Worm (Caenorhabditis elegans) whole organism, L1 larva: ENCODE measurements around the gene cct-6.

ENCODE experiments used
- C16A3.4 ChIP-seq: fragments of 150-350 bp; optimal IDR thresholded peaks from 2 replicates; lab custom pipeline; 2014; ENCODE audit warnings: missing biosample characterization, missing genetic modification characterization
- Y116A8C.19 ChIP-seq: sonication (generic microtip); optimal IDR thresholded peaks from 2 replicates; lab custom pipeline; 2016; ENCODE audit warnings: missing compliant biosample characterization, missing genetic modification characterization, borderline replicate concordance
- aha-1 ChIP-seq: fragments of 150-350 bp; optimal IDR thresholded peaks from 2 replicates; lab custom pipeline; 2014; ENCODE audit warnings: missing biosample characterization, missing genetic modification characterization
- alr-1 ChIP-seq: fragments of 200-800 bp; sonication (Bioruptor generic); optimal IDR thresholded peaks from 2 replicates; lab custom pipeline; 2018; ENCODE audit warnings: borderline replicate concordance, mild to moderate bottlenecking, missing genetic modification characterization, missing compliant biosample characterization
- ama-1 ChIP-seq: fragments of 150-350 bp; optimal IDR thresholded peaks from 2 replicates; lab custom pipeline; 2014
- blmp-1 ChIP-seq: fragments of 150-350 bp; optimal IDR thresholded peaks from 2 replicates; lab custom pipeline; 2014; ENCODE audit warnings: missing biosample characterization, missing genetic modification characterization
- ceh-63 ChIP-seq: fragments of 200-800 bp; sonication (Bioruptor generic); optimal IDR thresholded peaks from 2 replicates; lab custom pipeline; 2018; ENCODE audit warnings: mild to moderate bottlenecking, missing genetic modification characterization, missing compliant biosample characterization
- ceh-8 ChIP-seq: fragments of 200-800 bp; sonication (Bioruptor generic); optimal IDR thresholded peaks from 2 replicates; lab custom pipeline; 2018; ENCODE audit warnings: mild to moderate bottlenecking, missing genetic modification characterization, moderate library complexity, missing compliant biosample characterization
- ceh-88 ChIP-seq: fragments of 200-800 bp; sonication (Bioruptor generic); IDR thresholded peaks from 2 replicates; pipeline ENCODE4 v1.3.6; 2022; ENCODE audit warnings: missing genetic modification characterization, missing compliant biosample characterization
- dpl-1 ChIP-seq, 3 experiments: fragments of 150-350 bp in 2 of 3; sonication (generic microtip) in 1 of 3; optimal IDR thresholded peaks; 2 replicates each; lab custom pipeline; 2014 to 2017; ENCODE audit warnings: missing biosample characterization in 3 of 3, missing genetic modification characterization in 3 of 3, missing genetic modification reagents in 3 of 3
- dsc-1 ChIP-seq: sonication (generic microtip); optimal IDR thresholded peaks from 2 replicates; lab custom pipeline; 2016; ENCODE audit warnings: mild to moderate bottlenecking, missing genetic modification characterization, missing compliant biosample characterization
- efl-1 ChIP-seq, 4 experiments: fragments of 150-350 bp; optimal IDR thresholded peaks in 3 of 4; peaks in 1 of 4; 1 replicate in 1 of 4; 2 replicates in 3 of 4; lab custom pipeline; 2014; ENCODE audit warnings: missing biosample characterization in 2 of 4, missing genetic modification characterization in 2 of 4, missing genetic modification reagents in 2 of 4
- egl-13 ChIP-seq: sonication (generic microtip); optimal IDR thresholded peaks from 2 replicates; lab custom pipeline; 2016; ENCODE audit warnings: missing genotype, missing genetic modification reagents, missing genetic modification characterization, missing compliant biosample characterization
- elt-2 ChIP-seq: sonication (generic microtip); optimal IDR thresholded peaks from 2 replicates; lab custom pipeline; 2016; ENCODE audit warnings: missing genetic modification characterization, mild to moderate bottlenecking, inconsistent platforms, missing compliant biosample characterization, missing genetic modification reagents
- fkh-4 ChIP-seq: sonication (generic microtip); optimal IDR thresholded peaks from 2 replicates; lab custom pipeline; 2016; ENCODE audit warnings: missing compliant biosample characterization, missing genetic modification characterization, borderline replicate concordance
- fkh-8 ChIP-seq: sonication (generic microtip); optimal IDR thresholded peaks from 2 replicates; lab custom pipeline; 2016; ENCODE audit warnings: mild to moderate bottlenecking, missing genetic modification characterization, missing compliant biosample characterization
- hpl-2 ChIP-seq: fragments of 150-350 bp; optimal IDR thresholded peaks from 2 replicates; lab custom pipeline; 2014; ENCODE audit warnings: missing biosample characterization, missing genetic modification reagents, missing genetic modification characterization
- irx-1 ChIP-seq: sonication (generic microtip); optimal IDR thresholded peaks from 2 replicates; lab custom pipeline; 2016; ENCODE audit warnings: missing genetic modification characterization, missing compliant biosample characterization
- jun-1 ChIP-seq: fragments of 150-350 bp; optimal IDR thresholded peaks from 2 replicates; lab custom pipeline; 2014; ENCODE audit warnings: missing biosample characterization, missing genetic modification reagents, missing genetic modification characterization
- lin-13 ChIP-seq: fragments of 150-350 bp; optimal IDR thresholded peaks from 2 replicates; lab custom pipeline; 2014; ENCODE audit warnings: missing biosample characterization, missing genetic modification reagents, missing genetic modification characterization
- lin-14 ChIP-seq: fragments of 200-800 bp; sonication (Bioruptor generic); optimal IDR thresholded peaks from 2 replicates; lab custom pipeline; 2018; ENCODE audit warnings: mild to moderate bottlenecking, missing genetic modification characterization, moderate library complexity, missing compliant biosample characterization
- lin-35 ChIP-seq, 2 experiments: fragments of 150-350 bp; optimal IDR thresholded peaks; 2 replicates each; lab custom pipeline; 2014; ENCODE audit warnings: missing biosample characterization in 2 of 2, missing genetic modification characterization in 2 of 2, missing genetic modification reagents in 2 of 2
- lsy-2 ChIP-seq, 2 experiments: fragments of 150-350 bp; optimal IDR thresholded peaks; 2 replicates each; lab custom pipeline; 2014; ENCODE audit warnings: missing biosample characterization in 2 of 2, missing genetic modification characterization in 2 of 2
- mdl-1 ChIP-seq, 2 experiments: fragments of 150-350 bp; optimal IDR thresholded peaks; 2 replicates each; lab custom pipeline; 2014 to 2017; ENCODE audit warnings: missing biosample characterization in 2 of 2, missing genetic modification characterization in 2 of 2, inconsistent platforms in 1 of 2
- mep-1 ChIP-seq: fragments of 150-350 bp; optimal IDR thresholded peaks from 2 replicates; lab custom pipeline; 2014; ENCODE audit warnings: missing biosample characterization, missing genetic modification characterization
- nhr-28 ChIP-seq: fragments of 150-350 bp; optimal IDR thresholded peaks from 2 replicates; lab custom pipeline; 2014; ENCODE audit warnings: missing biosample characterization, missing genetic modification characterization
- nhr-47 ChIP-seq: sonication (generic microtip); optimal IDR thresholded peaks from 2 replicates; lab custom pipeline; 2016; ENCODE audit warnings: mild to moderate bottlenecking, missing genetic modification characterization, moderate library complexity, missing compliant biosample characterization
- nhr-71 ChIP-seq: sonication (generic microtip); optimal IDR thresholded peaks from 2 replicates; lab custom pipeline; 2016; ENCODE audit warnings: mild to moderate bottlenecking, missing genetic modification characterization, moderate library complexity, missing compliant biosample characterization
- nhr-77 ChIP-seq: fragments of 150-350 bp; optimal IDR thresholded peaks from 2 replicates; lab custom pipeline; 2014; ENCODE audit warnings: missing biosample characterization, missing genetic modification characterization
- nhr-84 ChIP-seq: sonication (generic microtip); optimal IDR thresholded peaks from 2 replicates; lab custom pipeline; 2017; ENCODE audit warnings: missing biosample characterization, missing genetic modification characterization
- nhr-90 ChIP-seq: sonication (generic microtip); optimal IDR thresholded peaks from 2 replicates; lab custom pipeline; 2016; ENCODE audit warnings: mild to moderate bottlenecking, missing genetic modification characterization, missing compliant biosample characterization; ENCODE audit not compliant: poor library complexity
- pag-3 ChIP-seq: sonication (generic microtip); optimal IDR thresholded peaks from 2 replicates; lab custom pipeline; 2017; ENCODE audit warnings: missing genetic modification characterization, mild to moderate bottlenecking, missing compliant biosample characterization, antibody characterized with exemption, borderline replicate concordance; ENCODE audit not compliant: insufficient read depth
- pax-3 ChIP-seq: fragments of 200-800 bp; sonication (Bioruptor generic); optimal IDR thresholded peaks from 2 replicates; lab custom pipeline; 2018; ENCODE audit warnings: mild to moderate bottlenecking, missing genetic modification characterization, moderate library complexity, missing compliant biosample characterization
- pqm-1 ChIP-seq: sonication (generic microtip); optimal IDR thresholded peaks from 3 replicates; lab custom pipeline; 2017; ENCODE audit warnings: missing biosample characterization, missing genetic modification characterization
- rnt-1 ChIP-seq: sonication (generic microtip); optimal IDR thresholded peaks from 2 replicates; lab custom pipeline; 2016; ENCODE audit warnings: mild to moderate bottlenecking, missing genetic modification characterization, moderate library complexity, missing compliant biosample characterization
- skn-1 ChIP-seq: fragments of 150-350 bp; optimal IDR thresholded peaks from 2 replicates; lab custom pipeline; 2014; ENCODE audit warnings: missing biosample characterization, missing genetic modification characterization
- unc-130 ChIP-seq: fragments of 150-350 bp; optimal IDR thresholded peaks from 2 replicates; lab custom pipeline; 2017; ENCODE audit warnings: missing biosample characterization, missing genetic modification characterization, inconsistent platforms
- unc-30 ChIP-seq: sonication (generic microtip); optimal IDR thresholded peaks from 2 replicates; lab custom pipeline; 2017; ENCODE audit warnings: missing biosample characterization, missing genetic modification characterization
- unc-62 ChIP-seq: fragments of 150-350 bp; optimal IDR thresholded peaks from 2 replicates; lab custom pipeline; 2014; ENCODE audit warnings: missing biosample characterization, missing genetic modification reagents, missing genetic modification characterization
- unc-86 ChIP-seq: sonication (generic microtip); optimal IDR thresholded peaks from 2 replicates; lab custom pipeline; 2016; ENCODE audit warnings: missing genetic modification characterization, missing compliant biosample characterization
- ztf-11 ChIP-seq, 2 experiments: sonication (generic microtip); optimal IDR thresholded peaks; 2 replicates each; lab custom pipeline; 2016 to 2017; ENCODE audit warnings: missing genetic modification characterization in 2 of 2, missing biosample characterization in 1 of 2, missing compliant biosample characterization in 1 of 2
- ztf-4 ChIP-seq: fragments of 150-350 bp; optimal IDR thresholded peaks from 2 replicates; lab custom pipeline; 2014; ENCODE audit warnings: missing biosample characterization, missing genetic modification characterization

The cct-6 gene

DNA sequence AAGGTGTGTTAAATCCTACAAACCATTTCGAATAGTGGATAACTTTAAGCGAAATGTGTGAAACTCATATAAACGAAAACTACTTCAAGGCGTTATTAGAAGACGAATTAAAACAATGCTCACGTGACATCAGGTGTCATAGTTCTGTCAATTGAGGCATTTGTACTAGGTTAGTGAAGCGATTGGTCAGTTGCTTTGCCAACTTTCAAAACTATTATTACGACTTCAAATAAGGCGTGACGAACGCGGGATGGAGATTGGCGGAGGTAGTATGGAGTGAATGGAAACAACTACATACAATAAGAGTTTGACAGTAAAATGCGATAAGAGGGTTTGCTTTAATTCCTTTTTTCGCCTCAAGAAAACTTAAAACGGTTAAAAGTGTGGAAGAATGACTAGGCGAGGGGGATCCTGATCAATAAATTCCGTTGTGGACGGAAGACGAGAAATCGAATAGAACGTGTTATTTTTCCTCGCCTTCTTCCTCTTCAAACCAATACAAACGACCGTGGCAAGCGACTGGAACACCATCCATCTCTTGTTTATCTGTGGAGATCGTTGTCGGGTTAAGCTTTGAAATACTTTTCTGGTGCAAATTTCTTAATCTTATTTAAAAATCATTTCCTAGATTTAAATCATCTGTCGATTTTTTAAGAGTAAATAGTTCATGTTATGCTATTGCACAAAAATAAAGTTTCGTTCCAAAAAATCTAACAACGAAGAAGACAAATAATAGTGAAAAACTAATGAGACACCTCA is 14.5 kb downstream of the cct-6 start:
- TF ChIP-seq nhr-77: no peak
- no peak for TF ChIP-seq irx-1 (tag; lab: Kevin White, UChicago)
- no peak for TF ChIP-seq ztf-4 (tag; lab: Kevin White, UChicago)
- TF ChIP-seq lin-35 (GFP tag; optimal IDR thresholded peaks at IDR 0.05; lab: Kevin White, UChicago): peak in 1 of 2 experiments; percentile 40
- no peak for TF ChIP-seq efl-1 (optimal IDR thresholded peaks at IDR 0.05; lab: Kevin White, UChicago)
- peak in 1 of 2 experiments; percentile 89 for TF ChIP-seq efl-1 (GFP tag; optimal IDR thresholded peaks at IDR 0.05 in 1 of 2; lab: Kevin White, UChicago)

DNA sequence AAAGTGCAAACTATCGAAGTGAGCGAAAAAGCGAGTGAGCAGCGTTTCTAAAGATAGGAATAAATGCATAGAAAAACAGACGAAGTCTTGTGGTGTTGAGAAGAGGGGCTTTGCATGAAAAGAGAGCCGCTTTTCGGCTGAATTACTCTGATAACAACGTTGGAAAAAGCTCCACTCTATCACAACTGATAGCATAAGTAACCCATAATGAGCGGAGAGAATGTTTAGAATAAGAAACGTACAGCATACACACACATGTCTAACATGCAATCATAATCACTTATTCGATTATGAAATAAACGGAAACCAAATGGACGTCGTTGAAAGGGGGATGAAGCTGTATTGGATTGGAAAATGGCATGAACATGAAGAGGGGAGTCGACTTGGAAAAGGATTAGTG is 15.2 kb downstream of the cct-6 start:
- TF ChIP-seq elt-2 (tag; lab: Kevin White, UChicago): peak; percentile 11
- no peak for TF ChIP-seq C16A3.4 (tag; lab: Kevin White, UChicago)
- no peak for TF ChIP-seq ceh-8
- TF ChIP-seq pqm-1 (tag; lab: Kevin White, UChicago): peak; percentile 72
- TF ChIP-seq dsc-1 (tag; lab: Kevin White, UChicago): no peak
- TF ChIP-seq nhr-84 (tag; lab: Kevin White, UChicago): no peak
- peak; percentile 20 for TF ChIP-seq pax-3 (tag; lab: Kevin White, UChicago)
- peak; percentile 6 for TF ChIP-seq nhr-71 (tag; lab: Kevin White, UChicago)
- peak; percentile 16 for TF ChIP-seq fkh-8 (tag; lab: Kevin White, UChicago)
- no peak for TF ChIP-seq unc-62 (GFP tag; lab: Kevin White, UChicago)
- peak; percentile 11 for TF ChIP-seq egl-13 (tag; lab: Kevin White, UChicago)
- no peak for TF ChIP-seq rnt-1 (tag; lab: Kevin White, UChicago)
- TF ChIP-seq lsy-2 (tag; optimal IDR thresholded peaks at IDR 0.05; lab: Kevin White, UChicago): peak in 1 of 2 experiments; percentile 11
- TF ChIP-seq nhr-47: peak; percentile 23
- peak; percentile 16 for TF ChIP-seq jun-1
- TF ChIP-seq alr-1 (tag; lab: Kevin White, UChicago): no peak
- TF ChIP-seq lin-35 (GFP tag; optimal IDR thresholded peaks at IDR 0.05; lab: Kevin White, UChicago): no peak
- no peak for TF ChIP-seq ceh-88 (GFP tag; lab: Robert Waterston, UW)
- TF ChIP-seq nhr-90 (tag; lab: Kevin White, UChicago): no peak
- no peak for TF ChIP-seq skn-1 (tag; lab: Kevin White, UChicago)
- peak; percentile 7 for TF ChIP-seq lin-14 (GFP tag; lab: Kevin White, UChicago)
- peak in 1 of 3 experiments; percentile 3 for TF ChIP-seq dpl-1 (GFP tag; optimal IDR thresholded peaks at IDR 0.05; lab: Kevin White, UChicago)
- TF ChIP-seq ama-1 (lab: Kevin White, UChicago): peak; percentile 13

- no peak for TF ChIP-seq aha-1 (tag; lab: Kevin White, UChicago)
- TF ChIP-seq unc-30 (tag; lab: Kevin White, UChicago): no peak
- TF ChIP-seq blmp-1: peak; percentile 57
- TF ChIP-seq lin-14 (GFP tag; lab: Kevin White, UChicago): peak; percentile 9
- peak; percentile 57 for TF ChIP-seq dsc-1 (tag; lab: Kevin White, UChicago)
Observed at ce11 chrIII:5839598-5839997, 15.9 kb downstream of the cct-6 start.

DNA sequence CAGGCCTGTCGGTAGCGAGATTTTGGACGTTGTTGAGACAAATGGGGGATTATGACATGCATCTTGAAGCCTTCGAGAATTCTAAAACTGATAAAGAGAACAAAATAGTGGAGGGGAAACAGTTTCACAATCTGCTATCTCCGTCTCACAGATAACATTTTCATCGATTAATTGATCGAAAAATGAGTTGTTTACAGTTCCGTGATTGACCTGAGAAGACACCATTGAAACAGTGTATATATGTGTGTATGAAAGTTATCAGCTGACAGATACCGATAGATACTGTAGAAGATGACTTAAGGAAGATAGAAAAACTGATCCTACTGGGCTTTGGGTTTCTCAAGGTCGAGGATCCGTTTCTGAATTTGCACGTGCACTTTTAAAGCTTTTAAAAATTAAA is 16.3 kb downstream of the cct-6 start:
- TF ChIP-seq egl-13 (tag; lab: Kevin White, UChicago): no peak
- peak; percentile 24 for TF ChIP-seq hpl-2 (GFP tag; lab: Kevin White, UChicago)
- peak; percentile 21 to 49 for TF ChIP-seq lsy-2 (tag; optimal IDR thresholded peaks at IDR 0.05; lab: Kevin White, UChicago)
- TF ChIP-seq nhr-71 (tag; lab: Kevin White, UChicago): peak; percentile 59
- no peak for TF ChIP-seq ztf-11 (tag; optimal IDR thresholded peaks at IDR 0.05; lab: Kevin White, UChicago)
- TF ChIP-seq pag-3: no peak
- TF ChIP-seq rnt-1 (tag; lab: Kevin White, UChicago): no peak
- TF ChIP-seq Y116A8C.19: no peak
- no peak for TF ChIP-seq unc-62 (GFP tag; lab: Kevin White, UChicago)
- peak in 1 of 2 experiments; percentile 41 for TF ChIP-seq lin-35 (GFP tag; optimal IDR thresholded peaks at IDR 0.05; lab: Kevin White, UChicago)
- TF ChIP-seq dpl-1 (GFP tag; optimal IDR thresholded peaks at IDR 0.05; lab: Kevin White, UChicago): peak in 1 of 3 experiments; percentile 7
- TF ChIP-seq ceh-88 (GFP tag; lab: Robert Waterston, UW): no peak
- TF ChIP-seq unc-30 (tag; lab: Kevin White, UChicago): no peak
- no peak for TF ChIP-seq ceh-8
- peak; percentile 28 for TF ChIP-seq mep-1 (tag; lab: Kevin White, UChicago)
- TF ChIP-seq fkh-4 (tag; lab: Kevin White, UChicago): no peak
- TF ChIP-seq unc-86: no peak
- no peak for TF ChIP-seq unc-130 (tag; lab: Kevin White, UChicago)
- TF ChIP-seq ceh-63 (GFP tag; lab: Kevin White, UChicago): no peak
- no peak for TF ChIP-seq lin-13 (GFP tag; lab: Kevin White, UChicago)
- no peak for TF ChIP-seq mdl-1 (tag; optimal IDR thresholded peaks at IDR 0.05; lab: Kevin White, UChicago)
- TF ChIP-seq nhr-28 (tag; lab: Kevin White, UChicago): no peak
- TF ChIP-seq nhr-84 (tag; lab: Kevin White, UChicago): no peak
